Worm (Caenorhabditis elegans) whole organism, late embryonic: ENCODE results near the gene F26G1.10.
A peak's percentile ranks its signal among the peaks of the same experiment; 100 is the strongest.

Source experiments
- C08G9.2 ChIP-seq: sonication (generic microtip); optimal IDR thresholded peaks from 2 replicates; lab custom pipeline; 2016; ENCODE audit warnings: mild to moderate bottlenecking, missing genetic modification characterization, moderate library complexity, missing compliant biosample characterization
- C38D4.7 ChIP-seq: fragments of 200-800 bp; sonication (Bioruptor generic); optimal IDR thresholded peaks from 2 replicates; lab custom pipeline; 2018; ENCODE audit warnings: mild to moderate bottlenecking, missing genetic modification characterization, moderate library complexity, missing compliant biosample characterization
- K09A11.1 ChIP-seq: sonication (generic microtip); optimal IDR thresholded peaks from 2 replicates; lab custom pipeline; 2017; ENCODE audit warnings: antibody characterized with exemption, mild to moderate bottlenecking, missing genetic modification characterization, missing compliant biosample characterization; ENCODE audit not compliant: insufficient read depth
- Y22D7AL.16 ChIP-seq: sonication (generic microtip); optimal IDR thresholded peaks from 2 replicates; lab custom pipeline; 2016; ENCODE audit warnings: missing genetic modification characterization, missing compliant biosample characterization
- ama-1 ChIP-seq: fragments of 150-350 bp; optimal IDR thresholded peaks from 2 replicates; lab custom pipeline; 2014
- ceh-14 ChIP-seq: sonication (generic microtip); optimal IDR thresholded peaks from 2 replicates; lab custom pipeline; 2016; ENCODE audit warnings: missing genotype, missing genetic modification characterization, missing compliant biosample characterization
- ceh-18 ChIP-seq: sonication (generic microtip); optimal IDR thresholded peaks from 2 replicates; lab custom pipeline; 2016; ENCODE audit warnings: missing genetic modification characterization, missing compliant biosample characterization
- ceh-19 ChIP-seq: fragments of 200-800 bp; sonication (Bioruptor generic); optimal IDR thresholded peaks from 2 replicates; lab custom pipeline; 2018; ENCODE audit warnings: mild to moderate bottlenecking, missing genetic modification characterization, missing compliant biosample characterization
- ceh-22 ChIP-seq: sonication (generic microtip); optimal IDR thresholded peaks from 2 replicates; lab custom pipeline; 2017; ENCODE audit warnings: missing biosample characterization, missing genetic modification characterization
- ceh-24 ChIP-seq: sonication (generic microtip); optimal IDR thresholded peaks from 2 replicates; lab custom pipeline; 2016; ENCODE audit warnings: mild to moderate bottlenecking, missing genetic modification characterization, missing compliant biosample characterization
- ceh-45 ChIP-seq: fragments of 200-800 bp; sonication (Bioruptor generic); IDR thresholded peaks from 2 replicates; pipeline ENCODE4 v1.3.6; 2022; ENCODE audit warnings: missing genetic modification reagents, missing genetic modification characterization, missing compliant biosample characterization
- ceh-48 ChIP-seq: sonication (generic microtip); optimal IDR thresholded peaks from 2 replicates; lab custom pipeline; 2016; ENCODE audit warnings: missing genetic modification characterization, inconsistent platforms, missing compliant biosample characterization
- ceh-6 ChIP-seq: fragments of 200-800 bp; sonication (Bioruptor generic); optimal IDR thresholded peaks from 2 replicates; lab custom pipeline; 2018; ENCODE audit warnings: mild to moderate bottlenecking, missing genetic modification characterization, missing compliant biosample characterization
- ceh-9 ChIP-seq: sonication (generic microtip); optimal IDR thresholded peaks from 2 replicates; lab custom pipeline; 2016; ENCODE audit warnings: mild to moderate bottlenecking, missing genetic modification characterization, inconsistent platforms, missing compliant biosample characterization
- che-1 ChIP-seq: sonication (generic microtip); optimal IDR thresholded peaks from 2 replicates; lab custom pipeline; 2016; ENCODE audit warnings: mild to moderate bottlenecking, missing genetic modification characterization, missing compliant biosample characterization
- dmd-4 ChIP-seq: sonication (generic microtip); optimal IDR thresholded peaks from 2 replicates; lab custom pipeline; 2016; ENCODE audit warnings: borderline replicate concordance, missing genetic modification characterization, missing compliant biosample characterization
- dve-1 ChIP-seq: sonication (generic microtip); optimal IDR thresholded peaks from 2 replicates; lab custom pipeline; 2017; ENCODE audit warnings: antibody characterized with exemption, mild to moderate bottlenecking, missing genetic modification characterization, missing compliant biosample characterization
- elt-2 ChIP-seq: sonication (generic microtip); optimal IDR thresholded peaks from 2 replicates; lab custom pipeline; 2016; ENCODE audit warnings: missing genetic modification reagents, missing genetic modification characterization, missing compliant biosample characterization
- ets-4 ChIP-seq: sonication (generic microtip); optimal IDR thresholded peaks from 2 replicates; lab custom pipeline; 2016; ENCODE audit warnings: missing genetic modification characterization, missing compliant biosample characterization
- eyg-1 ChIP-seq: sonication (generic microtip); optimal IDR thresholded peaks from 2 replicates; lab custom pipeline; 2016; ENCODE audit warnings: missing genotype, missing genetic modification characterization, missing compliant biosample characterization
- fax-1 ChIP-seq: sonication (generic microtip); optimal IDR thresholded peaks from 2 replicates; lab custom pipeline; 2016; ENCODE audit warnings: missing genotype, missing genetic modification characterization, missing compliant biosample characterization
- fkh-10 ChIP-seq: fragments of 150-350 bp; optimal IDR thresholded peaks from 2 replicates; lab custom pipeline; 2014; ENCODE audit warnings: missing biosample characterization, missing genetic modification reagents, missing genetic modification characterization
- fkh-6 ChIP-seq: sonication (generic microtip); optimal IDR thresholded peaks from 2 replicates; lab custom pipeline; 2016; ENCODE audit warnings: missing genetic modification characterization, missing compliant biosample characterization
- gmeb-2 ChIP-seq: sonication (generic microtip); optimal IDR thresholded peaks from 2 replicates; lab custom pipeline; 2016; ENCODE audit warnings: missing genetic modification characterization, inconsistent platforms, missing compliant biosample characterization
- hlh-13 ChIP-seq: fragments of 200-800 bp; sonication (Bioruptor generic); optimal IDR thresholded peaks from 2 replicates; lab custom pipeline; 2018; ENCODE audit warnings: mild to moderate bottlenecking, missing genetic modification characterization, missing compliant biosample characterization
- hlh-15 ChIP-seq: sonication (generic microtip); optimal IDR thresholded peaks from 2 replicates; lab custom pipeline; 2016; ENCODE audit warnings: missing genetic modification characterization, missing compliant biosample characterization
- lin-11 ChIP-seq: fragments of 200-800 bp; sonication (Bioruptor generic); optimal IDR thresholded peaks from 2 replicates; lab custom pipeline; 2018; ENCODE audit warnings: mild to moderate bottlenecking, missing genetic modification characterization, missing compliant biosample characterization
- madf-2 ChIP-seq: sonication (generic microtip); optimal IDR thresholded peaks from 2 replicates; lab custom pipeline; 2017; ENCODE audit warnings: missing genetic modification characterization, missing compliant biosample characterization
- nfya-1 ChIP-seq: sonication (generic microtip); optimal IDR thresholded peaks from 2 replicates; lab custom pipeline; 2017; ENCODE audit warnings: missing genetic modification characterization, mild to moderate bottlenecking, missing compliant biosample characterization, antibody characterized with exemption, moderate library complexity
- nhr-232 ChIP-seq: sonication (generic microtip); optimal IDR thresholded peaks from 2 replicates; lab custom pipeline; 2016; ENCODE audit warnings: missing genetic modification characterization, missing compliant biosample characterization
- npax-4 ChIP-seq: sonication (generic microtip); optimal IDR thresholded peaks from 2 replicates; lab custom pipeline; 2016; ENCODE audit warnings: missing genetic modification characterization, missing compliant biosample characterization
- odd-2 ChIP-seq: sonication (generic microtip); optimal IDR thresholded peaks from 2 replicates; lab custom pipeline; 2017; ENCODE audit warnings: antibody characterized with exemption, mild to moderate bottlenecking, missing genetic modification characterization, missing compliant biosample characterization
- pag-3 ChIP-seq: sonication (generic microtip); optimal IDR thresholded peaks from 2 replicates; lab custom pipeline; 2016; ENCODE audit warnings: missing compliant biosample characterization, missing genetic modification characterization, borderline replicate concordance
- pax-1 ChIP-seq: fragments of 150-350 bp; optimal IDR thresholded peaks from 2 replicates; lab custom pipeline; 2014; ENCODE audit warnings: missing biosample characterization, missing genetic modification characterization
- pha-2 ChIP-seq: sonication (generic microtip); optimal IDR thresholded peaks from 2 replicates; lab custom pipeline; 2017; ENCODE audit warnings: mild to moderate bottlenecking, missing genetic modification characterization, missing compliant biosample characterization
- pha-4 ChIP-seq: fragments of 150-350 bp; optimal IDR thresholded peaks from 2 replicates; lab custom pipeline; 2018; ENCODE audit warnings: missing biosample characterization, missing genetic modification reagents, missing genetic modification characterization
- pqm-1 ChIP-seq: sonication (generic microtip); optimal IDR thresholded peaks from 2 replicates; lab custom pipeline; 2016; ENCODE audit warnings: missing genetic modification characterization, missing compliant biosample characterization
- pros-1 ChIP-seq: fragments of 150-350 bp; optimal IDR thresholded peaks from 2 replicates; lab custom pipeline; 2014; ENCODE audit warnings: missing biosample characterization, missing genetic modification reagents, missing genetic modification characterization
- ref-2 ChIP-seq: sonication (generic microtip); optimal IDR thresholded peaks from 2 replicates; lab custom pipeline; 2016; ENCODE audit warnings: missing genetic modification characterization, missing compliant biosample characterization
- rnt-1 ChIP-seq: sonication (generic microtip); optimal IDR thresholded peaks from 2 replicates; lab custom pipeline; 2016; ENCODE audit warnings: missing genetic modification characterization, missing compliant biosample characterization
- sdc-2 ChIP-seq: sonication (generic microtip); optimal IDR thresholded peaks from 2 replicates; lab custom pipeline; 2016; ENCODE audit warnings: missing genotype, missing genetic modification characterization, missing compliant biosample characterization
- sox-2 ChIP-seq: fragments of 200-800 bp; sonication (Bioruptor generic); IDR thresholded peaks from 2 replicates; pipeline ENCODE4 v1.3.6; 2022; ENCODE audit warnings: missing genetic modification reagents, missing genetic modification characterization, missing compliant biosample characterization
- sox-4 ChIP-seq: sonication (generic microtip); optimal IDR thresholded peaks from 2 replicates; lab custom pipeline; 2017; ENCODE audit warnings: mild to moderate bottlenecking, missing genetic modification characterization, inconsistent platforms, missing compliant biosample characterization
- syd-9 ChIP-seq: sonication (generic microtip); optimal IDR thresholded peaks from 2 replicates; lab custom pipeline; 2016; ENCODE audit warnings: mild to moderate bottlenecking, missing genetic modification characterization, moderate library complexity, missing compliant biosample characterization
- tbx-7 ChIP-seq: sonication (generic microtip); optimal IDR thresholded peaks from 2 replicates; lab custom pipeline; 2016; ENCODE audit warnings: missing genotype, missing genetic modification characterization, missing compliant biosample characterization
- ttx-3 ChIP-seq: sonication (generic microtip); optimal IDR thresholded peaks from 2 replicates; lab custom pipeline; 2016; ENCODE audit warnings: missing genetic modification reagents, missing genetic modification characterization, missing compliant biosample characterization
- unc-3 ChIP-seq, 2 experiments: fragments of 200-800 bp in 1 of 2; sonication (Bioruptor generic) in 1 of 2; sonication (generic microtip) in 1 of 2; conservative IDR thresholded peaks in 1 of 2; optimal IDR thresholded peaks in 1 of 2; 2 replicates each; pipeline versions ENCODE4 v1.3.6 to Lab custom; 2016 to 2022; ENCODE audit warnings: missing compliant biosample characterization in 2 of 2, missing genetic modification characterization in 2 of 2, missing genetic modification reagents in 1 of 2
- unc-42 ChIP-seq: sonication (generic microtip); optimal IDR thresholded peaks from 2 replicates; lab custom pipeline; 2016; ENCODE audit warnings: missing genotype, missing genetic modification characterization, missing compliant biosample characterization
- ztf-16 ChIP-seq: sonication (generic microtip); optimal IDR thresholded peaks from 2 replicates; lab custom pipeline; 2017; ENCODE audit warnings: missing genetic modification characterization, missing compliant biosample characterization

The F26G1.10 gene

DNA sequence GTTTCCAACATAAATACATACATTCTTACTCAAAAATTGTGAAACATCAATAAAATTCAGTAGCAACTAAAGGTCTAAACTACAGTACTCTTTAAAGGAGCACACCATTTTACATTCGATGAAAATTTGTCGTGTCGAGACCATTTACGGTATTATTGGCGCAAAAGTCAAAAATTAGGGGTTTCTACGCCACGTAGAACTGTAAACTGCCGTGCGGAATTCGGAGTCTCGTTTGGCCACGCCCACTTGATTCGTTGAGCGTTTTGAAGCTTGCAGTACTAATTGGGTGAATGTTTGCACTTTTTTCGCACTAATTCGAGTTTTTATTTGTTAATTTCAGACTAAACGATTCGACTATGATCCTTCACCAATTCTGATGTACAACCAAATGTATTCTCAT, 16.5 kb downstream of the F26G1.10 start:
- TF ChIP-seq odd-2 (no peak), gmeb-2 (tag; lab: Kevin White, UChicago) (no peak), ets-4 (tag; lab: Kevin White, UChicago) (no peak), pros-1 (tag; lab: Kevin White, UChicago) (no peak), pha-2 (tag; lab: Kevin White, UChicago) (no peak), elt-2 (no peak), hlh-15 (tag; lab: Kevin White, UChicago) (no peak), nhr-232 (tag; lab: Kevin White, UChicago) (no peak), C38D4.7 (GFP tag; lab: Kevin White, UChicago) (no peak), sox-2 (GFP tag; lab: Robert Waterston, UW) (no peak), ama-1 (no peak)

DNA sequence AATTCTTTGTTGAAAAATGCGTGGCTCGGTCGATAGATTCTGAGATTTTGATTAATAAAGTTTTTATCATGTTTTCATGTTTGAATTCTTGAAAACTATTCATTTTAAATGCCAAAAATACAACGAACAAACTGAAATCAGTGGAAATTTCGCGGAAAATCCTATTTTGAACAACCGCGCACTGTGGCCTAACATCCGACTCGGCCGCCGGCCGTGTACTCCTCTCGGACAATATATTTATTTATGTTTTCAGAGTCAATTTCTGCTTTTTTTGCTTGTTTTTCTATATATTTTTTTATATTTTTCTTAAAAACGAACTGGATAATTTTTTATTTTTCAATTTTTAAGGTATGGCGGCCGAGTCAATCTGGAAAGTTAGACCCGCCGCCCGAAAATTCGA, 17.1 kb downstream of the F26G1.10 start, which contains the start of gene F26G1.1:
TSS of gene F26G1.1 (plus strand) at position 347 of the 400 bp plus-strand sequence.
- TF ChIP-seq hlh-15 (tag; lab: Kevin White, UChicago) (no peak), ceh-14 (peak; percentile 83), ttx-3 (tag; lab: Kevin White, UChicago) (peak; percentile 58), nhr-232 (tag; lab: Kevin White, UChicago) (no peak), gmeb-2 (tag; lab: Kevin White, UChicago) (peak; percentile 24), eyg-1 (no peak), sdc-2 (peak; percentile 48), odd-2 (no peak), pag-3 (tag; lab: Kevin White, UChicago) (no peak), ztf-16 (tag; lab: Kevin White, UChicago) (peak; percentile 43), Y22D7AL.16 (tag; lab: Kevin White, UChicago) (no peak), unc-3 (GFP tag; conservative IDR thresholded peaks at IDR 0.05; lab: Robert Waterston, UW) (no peak), unc-3 (tag; optimal IDR thresholded peaks at IDR 0.05; lab: Kevin White, UChicago) (no peak), madf-2 (tag; lab: Kevin White, UChicago) (no peak), rnt-1 (tag; lab: Kevin White, UChicago) (peak; percentile 12), ref-2 (tag; lab: Kevin White, UChicago) (peak; percentile 72), fkh-10 (GFP tag; lab: Kevin White, UChicago) (no peak), ama-1 (no peak), hlh-13 (no peak), ceh-9 (no peak), npax-4 (tag; lab: Kevin White, UChicago) (peak; percentile 17), fax-1 (peak; percentile 57), ceh-18 (tag; lab: Kevin White, UChicago) (no peak), pax-1 (tag; lab: Kevin White, UChicago) (no peak), dmd-4 (tag; lab: Kevin White, UChicago) (no peak), ceh-19 (GFP tag; lab: Kevin White, UChicago) (no peak), ceh-6 (no peak), elt-2 (peak; percentile 97), C38D4.7 (GFP tag; lab: Kevin White, UChicago) (no peak), unc-42 (tag; lab: Kevin White, UChicago) (peak; percentile 10), pha-4 (tag; lab: Kevin White, UChicago) (no peak), ets-4 (tag; lab: Kevin White, UChicago) (peak; percentile 94), che-1 (tag; lab: Kevin White, UChicago) (peak; percentile 28), dve-1 (tag; lab: Kevin White, UChicago) (no peak), syd-9 (tag; lab: Kevin White, UChicago) (no peak), nfya-1 (tag; lab: Kevin White, UChicago) (no peak), ceh-45 (GFP tag; lab: Robert Waterston, UW) (no peak), tbx-7 (tag; lab: Kevin White, UChicago) (peak; percentile 93), ceh-48 (tag; lab: Kevin White, UChicago) (no peak), fkh-6 (tag; lab: Kevin White, UChicago) (peak; percentile 14), sox-4 (tag; lab: Kevin White, UChicago) (no peak), ceh-22 (tag; lab: Kevin White, UChicago) (no peak), K09A11.1 (no peak), pqm-1 (tag; lab: Kevin White, UChicago) (no peak), C08G9.2 (tag; lab: Kevin White, UChicago) (peak; percentile 93), ceh-24 (tag; lab: Kevin White, UChicago) (no peak), pha-2 (tag; lab: Kevin White, UChicago) (peak; percentile 39), lin-11 (tag; lab: Kevin White, UChicago) (no peak)
